Fruit fly (Drosophila melanogaster) whole organism, embryonic: ENCODE measurements around the gene CG6465.
A peak's percentile ranks its signal among the peaks of the same experiment; 100 is the strongest.

Source experiments
- CG10543 ChIP-seq: fragments of 200-800 bp; sonication (Bioruptor generic); optimal IDR thresholded peaks from 3 replicates; lab custom pipeline; 2017; ENCODE audit warnings: missing biosample characterization, mild to moderate bottlenecking, missing genetic modification characterization, moderate library complexity
- CG12942 ChIP-seq: fragments of 200-800 bp; sonication (Bioruptor generic); optimal IDR thresholded peaks from 3 replicates; lab custom pipeline; 2016; ENCODE audit warnings: missing biosample characterization, missing genetic modification characterization
- CG14710 ChIP-seq: fragments of 200-800 bp; sonication (Bioruptor generic); optimal IDR thresholded peaks from 3 replicates; lab custom pipeline; 2019; ENCODE audit warnings: missing biosample characterization, mild to moderate bottlenecking, missing genetic modification characterization, moderate library complexity
- CG16813 ChIP-seq: fragments of 200-800 bp; sonication (Bioruptor generic); IDR thresholded peaks from 3 replicates; pipeline ENCODE4 v1.3.6; 2022; ENCODE audit warnings: missing biosample characterization, missing genetic modification characterization; ENCODE audit not compliant: partially characterized antibody
- CG17829 ChIP-seq: fragments of 200-800 bp; optimal IDR thresholded peaks from 2 replicates; lab custom pipeline; 2019; ENCODE audit warnings: missing biosample characterization, mild to moderate bottlenecking, missing genetic modification characterization, moderate library complexity
- CG2875 ChIP-seq: fragments of 200-800 bp; sonication (Bioruptor generic); optimal IDR thresholded peaks from 2 replicates; lab custom pipeline; 2017; ENCODE audit warnings: missing biosample characterization, mild to moderate bottlenecking, missing genetic modification characterization, missing genetic modification reagents
- CG2889 ChIP-seq: fragments of 200-800 bp; sonication (Bioruptor generic); IDR thresholded peaks from 3 replicates; pipeline ENCODE4 v1.3.6; 2022; ENCODE audit warnings: missing biosample characterization, missing genetic modification characterization
- CG30020 ChIP-seq: fragments of 200-800 bp; optimal IDR thresholded peaks from 2 replicates; lab custom pipeline; 2019; ENCODE audit warnings: missing biosample characterization, mild to moderate bottlenecking, missing genetic modification characterization, moderate library complexity
- CG31441 ChIP-seq: fragments of 200-800 bp; sonication (Bioruptor generic); IDR thresholded peaks from 2 replicates; pipeline ENCODE4 v1.3.6; 2022; ENCODE audit warnings: missing biosample characterization, missing genetic modification characterization
- CG3726 ChIP-seq: fragments of 200-800 bp; sonication (Bioruptor generic); IDR thresholded peaks from 3 replicates; pipeline ENCODE4, ENCODE4 v1.3.6; 2022; ENCODE audit warnings: missing biosample characterization, missing genetic modification characterization
- CG6689 ChIP-seq: fragments of 200-800 bp; sonication (Bioruptor generic); IDR thresholded peaks from 2 replicates; pipeline ENCODE4 v1.3.6; 2022; ENCODE audit warnings: missing biosample characterization, missing genetic modification characterization
- CG8359 ChIP-seq: fragments of 200-800 bp; sonication (Bioruptor generic); optimal IDR thresholded peaks from 2 replicates; lab custom pipeline; 2017; ENCODE audit warnings: missing biosample characterization, mild to moderate bottlenecking, missing genetic modification characterization, borderline replicate concordance
- CG8478 ChIP-seq: fragments of >200 bp; optimal IDR thresholded peaks from 2 replicates; lab custom pipeline; 2018
- Dek ChIP-seq: fragments of 200-800 bp; sonication (Bioruptor generic); optimal IDR thresholded peaks from 3 replicates; lab custom pipeline; 2019; ENCODE audit warnings: missing biosample characterization, mild to moderate bottlenecking, missing genetic modification characterization, moderate library complexity
- Drgx ChIP-seq: fragments of 200-800 bp; sonication (Bioruptor generic); IDR thresholded peaks from 2 replicates; pipeline ENCODE4 v1.3.6; 2022; ENCODE audit warnings: missing biosample characterization, missing genetic modification characterization
- ERR ChIP-seq: fragments of 200-800 bp; sonication (Bioruptor generic); optimal IDR thresholded peaks from 2 replicates; lab custom pipeline; 2016; ENCODE audit warnings: missing biosample characterization, missing genetic modification characterization
- Gsc ChIP-seq: fragments of 200-800 bp; sonication (Bioruptor generic); IDR thresholded peaks from 2 replicates; pipeline ENCODE4 v1.3.6; 2022; ENCODE audit warnings: missing biosample characterization, missing genetic modification characterization
- H15 ChIP-seq: fragments of 200-800 bp; sonication (Bioruptor generic); IDR thresholded peaks from 3 replicates; pipeline ENCODE4 v1.3.6; 2022; ENCODE audit warnings: missing biosample characterization, missing genetic modification characterization
- Hr51 ChIP-seq, 2 experiments: fragments of 200-800 bp; sonication (Bioruptor generic); optimal IDR thresholded peaks; 2 replicates in 1 of 2; 3 replicates in 1 of 2; lab custom pipeline; 2016 to 2018; ENCODE audit warnings: missing biosample characterization in 2 of 2, missing genetic modification characterization in 2 of 2, mild to moderate bottlenecking in 1 of 2, moderate library complexity in 1 of 2
- Hr78 ChIP-seq, 2 experiments: fragments of 200-800 bp in 1 of 2; fragments of >200 bp in 1 of 2; sonication (Bioruptor generic) in 1 of 2; optimal IDR thresholded peaks; 2 replicates each; lab custom pipeline; 2017 to 2019; ENCODE audit warnings: missing biosample characterization in 2 of 2, missing genetic modification characterization in 2 of 2, mild to moderate bottlenecking in 1 of 2, moderate library complexity in 1 of 2
- Lpt ChIP-seq: fragments of >200 bp; optimal IDR thresholded peaks from 2 replicates; lab custom pipeline; 2018; ENCODE audit warnings: missing biosample characterization, missing genetic modification characterization
- Max ChIP-seq: fragments of 200-800 bp; sonication (Bioruptor generic); optimal IDR thresholded peaks from 2 replicates; lab custom pipeline; 2016; ENCODE audit warnings: missing biosample characterization, mild to moderate bottlenecking, missing genetic modification characterization
- NK7.1 ChIP-seq: fragments of 200-800 bp; sonication (Bioruptor generic); optimal IDR thresholded peaks from 3 replicates; lab custom pipeline; 2016; ENCODE audit warnings: missing biosample characterization, missing genetic modification characterization
- Nf-YC ChIP-seq: fragments of 200-800 bp; optimal IDR thresholded peaks from 3 replicates; lab custom pipeline; 2019; ENCODE audit warnings: missing biosample characterization, mild to moderate bottlenecking, missing genetic modification characterization, moderate library complexity
- Pdp1 ChIP-seq, 2 experiments: fragments of 200-800 bp; sonication (Bioruptor generic); optimal IDR thresholded peaks; 3 replicates each; lab custom pipeline; 2016; ENCODE audit warnings: missing biosample characterization in 2 of 2, missing genetic modification characterization in 2 of 2, mild to moderate bottlenecking in 1 of 2, moderate library complexity in 1 of 2
- Ptx1 ChIP-seq: fragments of 200-800 bp; sonication (Bioruptor generic); IDR thresholded peaks from 2 replicates; pipeline ENCODE4 v1.3.6; 2022; ENCODE audit warnings: missing biosample characterization, missing genetic modification characterization
- Side ChIP-seq: fragments of 200-800 bp; sonication (Bioruptor generic); optimal IDR thresholded peaks from 2 replicates; lab custom pipeline; 2016; ENCODE audit warnings: missing biosample characterization, missing genetic modification characterization
- Sox102F ChIP-seq: fragments of 200-800 bp; sonication (Bioruptor generic); optimal IDR thresholded peaks from 2 replicates; lab custom pipeline; 2018; ENCODE audit warnings: missing biosample characterization, mild to moderate bottlenecking, missing genetic modification characterization, moderate library complexity
- Taf1 ChIP-seq: fragments of 200-800 bp; sonication (Bioruptor generic); IDR thresholded peaks from 2 replicates; pipeline ENCODE4 v1.3.6; 2022; ENCODE audit warnings: missing biosample characterization, missing genetic modification characterization
- Trl ChIP-seq, 3 experiments: fragments of >200 bp in 2 of 3; fragments of 200-800 bp in 1 of 3; sonication (Bioruptor generic) in 1 of 3; optimal IDR thresholded peaks; 2 replicates in 1 of 3; 3 replicates in 2 of 3; lab custom pipeline; 2016 to 2017; ENCODE audit warnings: missing biosample characterization in 1 of 3, missing genetic modification characterization in 1 of 3
- ase ChIP-seq: fragments of 200-800 bp; sonication (Bioruptor generic); IDR thresholded peaks from 3 replicates; pipeline ENCODE4 v1.3.6; 2022; ENCODE audit warnings: missing biosample characterization, missing genetic modification characterization
- ash1 ChIP-seq: fragments of 200-800 bp; sonication (Bioruptor generic); optimal IDR thresholded peaks from 2 replicates; lab custom pipeline; 2018; ENCODE audit warnings: missing biosample characterization, mild to moderate bottlenecking, missing genetic modification characterization
- cg ChIP-seq: fragments of 200-800 bp; sonication (Bioruptor generic); optimal IDR thresholded peaks from 3 replicates; lab custom pipeline; 2019; ENCODE audit warnings: missing biosample characterization, mild to moderate bottlenecking, missing genetic modification characterization, moderate library complexity
- ewg ChIP-seq: fragments of 200-800 bp; sonication (Bioruptor generic); optimal IDR thresholded peaks from 3 replicates; lab custom pipeline; 2017; ENCODE audit warnings: mild to moderate bottlenecking, missing biosample characterization, missing genetic modification reagents, missing genetic modification characterization
- gfzf ChIP-seq: fragments of 200-800 bp; sonication (Bioruptor generic); optimal IDR thresholded peaks from 2 replicates; lab custom pipeline; 2016; ENCODE audit warnings: missing biosample characterization, mild to moderate bottlenecking, missing genetic modification characterization, moderate library complexity
- kay ChIP-seq: fragments of 200-800 bp; sonication (Bioruptor generic); optimal IDR thresholded peaks from 2 replicates; lab custom pipeline; 2016; ENCODE audit warnings: missing biosample characterization, missing genetic modification characterization
- mld ChIP-seq: fragments of 200-800 bp; sonication (Bioruptor generic); IDR thresholded peaks from 3 replicates; pipeline ENCODE4 v1.3.6; 2022; ENCODE audit warnings: missing biosample characterization, missing genetic modification characterization; ENCODE audit not compliant: partially characterized antibody
- oc ChIP-seq: fragments of 200-800 bp; sonication (Bioruptor generic); optimal IDR thresholded peaks from 2 replicates; lab custom pipeline; 2018; ENCODE audit warnings: missing biosample characterization, mild to moderate bottlenecking, missing genetic modification characterization, moderate library complexity
- odd ChIP-seq: fragments of 200-800 bp; sonication (Bioruptor generic); optimal IDR thresholded peaks from 2 replicates; lab custom pipeline; 2017; ENCODE audit warnings: missing biosample characterization, mild to moderate bottlenecking, missing genetic modification characterization
- pb ChIP-seq: fragments of 200-800 bp; sonication (Bioruptor generic); optimal IDR thresholded peaks from 3 replicates; lab custom pipeline; 2016; ENCODE audit warnings: missing biosample characterization, missing genetic modification characterization
- pita ChIP-seq: fragments of 200-800 bp; sonication (Bioruptor generic); optimal IDR thresholded peaks from 2 replicates; lab custom pipeline; 2017; ENCODE audit warnings: missing biosample characterization, mild to moderate bottlenecking, missing genetic modification characterization
- sc ChIP-seq, 3 experiments: fragments of >200 bp in 2 of 3; fragments of 200-800 bp in 1 of 3; sonication (Bioruptor generic) in 1 of 3; optimal IDR thresholded peaks; 2 replicates in 2 of 3; 3 replicates in 1 of 3; lab custom pipeline; 2017; ENCODE audit warnings: mild to moderate bottlenecking in 1 of 3, missing biosample characterization in 1 of 3, missing genetic modification characterization in 1 of 3, missing genetic modification reagents in 1 of 3
- sd ChIP-seq: fragments of 200-800 bp; sonication (Bioruptor generic); optimal IDR thresholded peaks from 3 replicates; lab custom pipeline; 2018; ENCODE audit warnings: missing biosample characterization, mild to moderate bottlenecking, missing genetic modification characterization, moderate library complexity
- sima ChIP-seq: fragments of 200-800 bp; sonication (Bioruptor generic); optimal IDR thresholded peaks from 2 replicates; lab custom pipeline; 2016; ENCODE audit warnings: missing biosample characterization, missing genetic modification characterization
- so ChIP-seq: fragments of 200-800 bp; sonication (Bioruptor generic); IDR thresholded peaks from 3 replicates; pipeline ENCODE4 v1.3.6; 2022; ENCODE audit warnings: missing biosample characterization, missing genetic modification characterization
- stc ChIP-seq: fragments of 200-800 bp; sonication (Bioruptor generic); IDR thresholded peaks from 2 replicates; pipeline ENCODE4 v1.3.6; 2022; ENCODE audit warnings: missing biosample characterization, missing genetic modification characterization
- tap ChIP-seq: fragments of 200-800 bp; optimal IDR thresholded peaks from 3 replicates; lab custom pipeline; 2019; ENCODE audit warnings: missing biosample characterization, mild to moderate bottlenecking, missing genetic modification characterization, moderate library complexity
- tio ChIP-seq: fragments of 200-800 bp; sonication (Bioruptor generic); optimal IDR thresholded peaks from 2 replicates; lab custom pipeline; 2017; ENCODE audit warnings: missing biosample characterization, missing genetic modification characterization, inconsistent platforms
- tx ChIP-seq: fragments of 200-800 bp; sonication (Bioruptor generic); optimal IDR thresholded peaks from 2 replicates; lab custom pipeline; 2016; ENCODE audit warnings: missing biosample characterization, missing genetic modification characterization
- unc-4 ChIP-seq: fragments of 200-800 bp; sonication (Bioruptor generic); IDR thresholded peaks from 2 replicates; pipeline ENCODE4 v1.3.6; 2022; ENCODE audit warnings: missing biosample characterization, missing genetic modification characterization; ENCODE audit not compliant: partially characterized antibody

The CG6465 gene

DNA sequence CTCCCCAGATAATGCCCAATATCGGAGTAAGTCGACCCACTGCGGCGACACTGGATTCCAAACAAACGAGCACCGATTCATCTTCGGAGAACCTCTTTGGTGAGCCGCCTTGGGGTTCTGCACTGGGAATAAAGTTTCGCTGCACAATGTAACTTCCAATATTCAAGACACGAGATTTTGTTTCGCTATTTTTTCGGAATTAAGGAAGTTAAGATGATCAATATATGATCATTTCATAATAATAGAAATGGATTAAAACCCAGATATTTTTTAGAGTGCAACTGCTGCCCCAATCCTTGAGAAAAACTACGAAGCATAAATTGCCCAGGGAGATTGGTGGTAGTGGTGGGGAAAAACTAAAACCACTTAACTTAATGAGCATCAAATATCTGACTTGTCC, 41.0 kb downstream of the CG6465 start (continued):
- TF ChIP-seq Pdp1 (GFP tag; optimal IDR thresholded peaks at IDR 0.05; lab: Kevin White, UChicago) (peak; percentile 26 to 40), Gsc (GFP tag; lab: Robert Waterston, UW) (no peak), Max (GFP tag; lab: Kevin White, UChicago) (peak; percentile 30), CG8478 (lab: Kevin White, UChicago) (no peak), cg (GFP tag; lab: Kevin White, UChicago) (no peak), sima (GFP tag; lab: Kevin White, UChicago) (no peak), CG16813 (no peak), CG2875 (GFP tag; lab: Kevin White, UChicago) (peak; percentile 38), Lpt (GFP tag; lab: Kevin White, UChicago) (no peak), Dek (tag; lab: Kevin White, UChicago) (no peak), Hr78 (GFP tag; optimal IDR thresholded peaks at IDR 0.05; lab: Kevin White, UChicago) (no peak), so (no peak), CG3726 (GFP tag; lab: Robert Waterston, UW) (no peak), stc (GFP tag; lab: Robert Waterston, UW) (0 out of 2 replicates have a peak, but pooled peaks have one; percentile 14), CG30020 (no peak), ash1 (no peak), CG6689 (peak; percentile 68), kay (GFP tag; lab: Kevin White, UChicago) (no peak), CG10543 (GFP tag; lab: Kevin White, UChicago) (no peak), tx (GFP tag; lab: Kevin White, UChicago) (no peak), NK7.1 (GFP tag; lab: Kevin White, UChicago) (no peak), oc (tag; lab: Kevin White, UChicago) (no peak), Side (GFP tag; lab: Kevin White, UChicago) (peak; percentile 3), sd (tag; lab: Kevin White, UChicago) (no peak), CG14710 (tag; lab: Kevin White, UChicago) (peak; percentile 70), Hr51 (GFP tag; optimal IDR thresholded peaks at IDR 0.05; lab: Kevin White, UChicago) (no peak), Drgx (GFP tag; lab: Robert Waterston, UW) (no peak), ERR (GFP tag; lab: Kevin White, UChicago) (no peak), mld (GFP tag; lab: Robert Waterston, UW) (no peak), tio (no peak), Taf1 (GFP tag; lab: Robert Waterston, UW) (no peak), Trl (optimal IDR thresholded peaks at IDR 0.05; lab: Kevin White, UChicago) (no peak), Trl (GFP tag; optimal IDR thresholded peaks at IDR 0.05; lab: Kevin White, UChicago) (no peak), gfzf (no peak), CG31441 (GFP tag; lab: Robert Waterston, UW) (peak; percentile 65), CG12942 (GFP tag; lab: Kevin White, UChicago) (no peak), CG17829 (tag; lab: Kevin White, UChicago) (peak; percentile 73), CG2889 (no peak), tap (peak; percentile 24), ewg (no peak), ase (0 out of 3 replicates have a peak, but pooled peaks have one; percentile 20), Ptx1 (GFP tag; lab: Robert Waterston, UW) (peak; percentile 48), pita (GFP tag; lab: Kevin White, UChicago) (no peak), pb (GFP tag; lab: Kevin White, UChicago) (no peak), Nf-YC (tag; lab: Kevin White, UChicago) (no peak), CG8359 (GFP tag; lab: Kevin White, UChicago) (peak; percentile 24), unc-4 (GFP tag; lab: Robert Waterston, UW) (no peak), odd (GFP tag; lab: Kevin White, UChicago) (no peak), sc (optimal IDR thresholded peaks at IDR 0.05; lab: Kevin White, UChicago) (no peak), sc (GFP tag; optimal IDR thresholded peaks at IDR 0.05; lab: Kevin White, UChicago) (peak; percentile 21), Sox102F (GFP tag; lab: Kevin White, UChicago) (no peak), H15 (peak; percentile 62; the same call in 2 of the 3 replicates)
